Worm (Caenorhabditis elegans) whole organism, L3 larva: Measurements from ENCODE around the gene mam-1.

ENCODE experiments used
- ama-1 ChIP-seq: fragments of 150-350 bp; optimal IDR thresholded peaks from 2 replicates; lab custom pipeline; 2018
- elt-2 ChIP-seq: sonication (generic microtip); optimal IDR thresholded peaks from 2 replicates; lab custom pipeline; 2016; ENCODE audit warnings: missing genetic modification reagents, mild to moderate bottlenecking, missing genetic modification characterization, missing compliant biosample characterization
- elt-3 ChIP-seq, 3 experiments: fragments of 150-350 bp in 1 of 3; sonication (generic microtip) in 2 of 3; optimal IDR thresholded peaks; 2 replicates in 2 of 3; 4 replicates in 1 of 3; lab custom pipeline; 2014 to 2017; ENCODE audit warnings: missing biosample characterization in 3 of 3, missing genetic modification characterization in 3 of 3
- fkh-10 ChIP-seq: sonication (generic microtip); optimal IDR thresholded peaks from 2 replicates; lab custom pipeline; 2017; ENCODE audit warnings: missing biosample characterization, missing genetic modification reagents, missing genetic modification characterization
- jun-1 ChIP-seq: fragments of 150-350 bp; optimal IDR thresholded peaks from 2 replicates; lab custom pipeline; 2014; ENCODE audit warnings: missing biosample characterization, missing genetic modification reagents, missing genetic modification characterization
- lin-15B ChIP-seq: fragments of 150-350 bp; optimal IDR thresholded peaks from 2 replicates; lab custom pipeline; 2014; ENCODE audit warnings: missing biosample characterization, missing genetic modification characterization
- nhr-76 ChIP-seq: fragments of 150-350 bp; sonication (generic microtip); optimal IDR thresholded peaks from 5 replicates; lab custom pipeline; 2014; ENCODE audit warnings: missing biosample characterization, missing genetic modification characterization
- sea-2 ChIP-seq: fragments of 150-350 bp; sonication (generic microtip); optimal IDR thresholded peaks from 4 replicates; lab custom pipeline; 2014; ENCODE audit warnings: missing biosample characterization, missing genetic modification reagents, missing genetic modification characterization
- snpc-4 ChIP-seq: fragments of 150-350 bp; optimal IDR thresholded peaks from 2 replicates; lab custom pipeline; 2014; ENCODE audit warnings: missing biosample characterization, missing genetic modification characterization
- unc-62 ChIP-seq: fragments of 150-350 bp; sonication (generic microtip); optimal IDR thresholded peaks from 4 replicates; lab custom pipeline; 2014; ENCODE audit warnings: missing biosample characterization, missing genetic modification reagents, missing genetic modification characterization
- zag-1 ChIP-seq: fragments of 150-350 bp; optimal IDR thresholded peaks from 2 replicates; lab custom pipeline; 2014; ENCODE audit warnings: missing biosample characterization, missing genetic modification characterization

- TF ChIP-seq elt-3 (tag; optimal IDR thresholded peaks at IDR 0.05; lab: Kevin White, UChicago) (no peak), jun-1 (tag; lab: Kevin White, UChicago) (no peak), lin-15B (no peak), snpc-4 (tag; lab: Kevin White, UChicago) (no peak), zag-1 (tag; lab: Kevin White, UChicago) (no peak), elt-2 (tag; lab: Kevin White, UChicago) (no peak), sea-2 (GFP tag; lab: Kevin White, UChicago) (no peak), ama-1 (no peak), fkh-10 (GFP tag; lab: Kevin White, UChicago) (no peak), nhr-76 (tag; lab: Kevin White, UChicago) (no peak), unc-62 (GFP tag; lab: Kevin White, UChicago) (no peak)
Measured at ce11 chrX:859401-859800, 28.8 kb downstream of the mam-1 start, which contains the start of gene F56F10.2.
